Fruit fly (Drosophila melanogaster) whole organism, embryonic: Measurements from ENCODE around the gene CG16903.

Experiments used
- CG10209 ChIP-seq: fragments of 200-800 bp; sonication (Bioruptor generic); optimal IDR thresholded peaks from 3 replicates; lab custom pipeline; 2017; ENCODE audit warnings: missing biosample characterization, mild to moderate bottlenecking, missing genetic modification characterization, missing genetic modification reagents
- CG11398 ChIP-seq: fragments of 200-800 bp; sonication (Bioruptor generic); optimal IDR thresholded peaks from 2 replicates; lab custom pipeline; 2016; ENCODE audit warnings: missing biosample characterization, missing genetic modification characterization
- CG12769 ChIP-seq: fragments of 200-800 bp; sonication (Bioruptor generic); optimal IDR thresholded peaks from 2 replicates; lab custom pipeline; 2019; ENCODE audit warnings: missing biosample characterization, mild to moderate bottlenecking, missing genetic modification characterization, moderate library complexity
- CG14860 ChIP-seq: fragments of 200-800 bp; sonication (Bioruptor generic); IDR thresholded peaks from 3 replicates; pipeline ENCODE4 v1.3.6; 2022; ENCODE audit warnings: missing biosample characterization, missing genetic modification characterization; ENCODE audit not compliant: partially characterized antibody
- CG15269 ChIP-seq: fragments of 200-800 bp; sonication (Bioruptor generic); optimal IDR thresholded peaks from 2 replicates; lab custom pipeline; 2018; ENCODE audit warnings: missing biosample characterization, mild to moderate bottlenecking, missing genetic modification characterization, moderate library complexity
- CG30020 ChIP-seq: fragments of 200-800 bp; optimal IDR thresholded peaks from 2 replicates; lab custom pipeline; 2019; ENCODE audit warnings: missing biosample characterization, mild to moderate bottlenecking, missing genetic modification characterization, moderate library complexity
- CG33557 ChIP-seq: fragments of 200-800 bp; sonication (Bioruptor generic); optimal IDR thresholded peaks from 2 replicates; lab custom pipeline; 2019; ENCODE audit warnings: missing biosample characterization, mild to moderate bottlenecking, missing genetic modification characterization, moderate library complexity
- CG34376 ChIP-seq: fragments of 200-800 bp; sonication (Bioruptor generic); optimal IDR thresholded peaks from 2 replicates; lab custom pipeline; 2018; ENCODE audit warnings: missing biosample characterization, mild to moderate bottlenecking, missing genetic modification characterization
- CG6854 ChIP-seq: fragments of 200-800 bp; sonication (Bioruptor generic); optimal IDR thresholded peaks from 3 replicates; lab custom pipeline; 2017; ENCODE audit warnings: missing biosample characterization, mild to moderate bottlenecking, missing genetic modification characterization
- CG7372 ChIP-seq: fragments of 200-800 bp; sonication (Bioruptor generic); IDR thresholded peaks from 2 replicates; pipeline ENCODE4 v1.3.6; 2022; ENCODE audit warnings: missing biosample characterization, missing genetic modification characterization
- CrebB ChIP-seq: fragments of 200-800 bp; sonication (Bioruptor generic); optimal IDR thresholded peaks from 3 replicates; lab custom pipeline; 2018; ENCODE audit warnings: missing biosample characterization, mild to moderate bottlenecking, missing genetic modification characterization
- Dref ChIP-seq: fragments of 200-800 bp; sonication (Bioruptor generic); IDR thresholded peaks from 2 replicates; pipeline ENCODE4 v1.3.6; 2022; ENCODE audit warnings: missing biosample characterization, missing genetic modification characterization
- Ets65A ChIP-seq: fragments of 200-800 bp; sonication (Bioruptor generic); peaks from one replicate; lab custom pipeline; 2016; ENCODE audit warnings: missing biosample characterization, missing genetic modification characterization
- GATAe ChIP-seq: fragments of 200-800 bp; sonication (Bioruptor generic); conservative IDR thresholded peaks from 2 replicates; pipeline ENCODE4 v1.3.6; 2022; ENCODE audit warnings: missing biosample characterization, missing genetic modification characterization
- HHEX ChIP-seq: fragments of 200-800 bp; sonication (Bioruptor generic); optimal IDR thresholded peaks from 3 replicates; lab custom pipeline; 2017; ENCODE audit warnings: missing biosample characterization, mild to moderate bottlenecking, missing genetic modification characterization, missing genetic modification reagents
- Hr78 ChIP-seq, 2 experiments: fragments of 200-800 bp in 1 of 2; fragments of >200 bp in 1 of 2; sonication (Bioruptor generic) in 1 of 2; optimal IDR thresholded peaks; 2 replicates each; lab custom pipeline; 2017 to 2019; ENCODE audit warnings: missing biosample characterization in 2 of 2, missing genetic modification characterization in 2 of 2, mild to moderate bottlenecking in 1 of 2, moderate library complexity in 1 of 2
- Med ChIP-seq: fragments of 200-800 bp; sonication (Bioruptor generic); peaks from one replicate; lab custom pipeline; 2016; ENCODE audit warnings: missing biosample characterization, missing genetic modification characterization, mild to moderate bottlenecking, inconsistent platforms, moderate library complexity
- Pdp1 ChIP-seq, 2 experiments: fragments of 200-800 bp; sonication (Bioruptor generic); optimal IDR thresholded peaks; 3 replicates each; lab custom pipeline; 2016; ENCODE audit warnings: missing biosample characterization in 2 of 2, missing genetic modification characterization in 2 of 2, mild to moderate bottlenecking in 1 of 2, moderate library complexity in 1 of 2
- Scr ChIP-seq: fragments of 200-800 bp; sonication (Bioruptor generic); IDR thresholded peaks from 2 replicates; pipeline ENCODE4 v1.3.6; 2022; ENCODE audit warnings: missing biosample characterization, missing genetic modification characterization; ENCODE audit not compliant: partially characterized antibody
- Trl ChIP-seq, 3 experiments: fragments of >200 bp in 2 of 3; fragments of 200-800 bp in 1 of 3; sonication (Bioruptor generic) in 1 of 3; optimal IDR thresholded peaks; 2 replicates in 1 of 3; 3 replicates in 2 of 3; lab custom pipeline; 2016 to 2017; ENCODE audit warnings: missing biosample characterization in 1 of 3, missing genetic modification characterization in 1 of 3
- al ChIP-seq: fragments of 200-800 bp; sonication (Bioruptor generic); IDR thresholded peaks from 2 replicates; pipeline ENCODE4 v1.3.6; 2022; ENCODE audit warnings: missing biosample characterization, missing genetic modification characterization
- bigmax ChIP-seq: fragments of 200-800 bp; sonication (Bioruptor generic); optimal IDR thresholded peaks from 2 replicates; lab custom pipeline; 2018; ENCODE audit warnings: missing biosample characterization, mild to moderate bottlenecking, missing genetic modification characterization
- cg ChIP-seq: fragments of 200-800 bp; sonication (Bioruptor generic); optimal IDR thresholded peaks from 3 replicates; lab custom pipeline; 2019; ENCODE audit warnings: missing biosample characterization, mild to moderate bottlenecking, missing genetic modification characterization, moderate library complexity
- chinmo ChIP-seq: fragments of 200-800 bp; sonication (Bioruptor generic); IDR thresholded peaks from 4 replicates; pipeline ENCODE4 v1.3.6; 2022; ENCODE audit warnings: missing biosample characterization, missing genetic modification characterization; ENCODE audit not compliant: partially characterized antibody
- crol ChIP-seq: fragments of 200-800 bp; sonication (Bioruptor generic); IDR thresholded peaks from 2 replicates; pipeline ENCODE4 v1.3.6; 2022; ENCODE audit warnings: missing biosample characterization, missing genetic modification characterization
- cwo ChIP-seq: fragments of 200-800 bp; sonication (Bioruptor generic); optimal IDR thresholded peaks from 3 replicates; lab custom pipeline; 2017; ENCODE audit warnings: missing biosample characterization, missing genetic modification characterization, mild to moderate bottlenecking, moderate library complexity, missing genetic modification reagents
- exex ChIP-seq: fragments of 200-800 bp; sonication (Bioruptor generic); optimal IDR thresholded peaks from 4 replicates; lab custom pipeline; 2018; ENCODE audit warnings: missing biosample characterization, mild to moderate bottlenecking, missing genetic modification characterization, moderate library complexity
- ftz-f1 ChIP-seq: fragments of 200-800 bp; sonication (Bioruptor generic); optimal IDR thresholded peaks from 2 replicates; lab custom pipeline; 2016; ENCODE audit warnings: missing biosample characterization, missing genetic modification characterization
- mld ChIP-seq: fragments of 200-800 bp; sonication (Bioruptor generic); IDR thresholded peaks from 3 replicates; pipeline ENCODE4 v1.3.6; 2022; ENCODE audit warnings: missing biosample characterization, missing genetic modification characterization; ENCODE audit not compliant: partially characterized antibody
- nom ChIP-seq: fragments of 200-800 bp; sonication (Bioruptor generic); optimal IDR thresholded peaks from 2 replicates; lab custom pipeline; 2017; ENCODE audit warnings: missing biosample characterization, missing genetic modification characterization, mild to moderate bottlenecking, moderate library complexity, missing genetic modification reagents
- row ChIP-seq: fragments of 200-800 bp; sonication (Bioruptor generic); IDR thresholded peaks from 3 replicates; pipeline ENCODE4 v1.3.6; 2022; ENCODE audit warnings: missing biosample characterization, missing genetic modification characterization
- sc ChIP-seq, 3 experiments: fragments of >200 bp in 2 of 3; fragments of 200-800 bp in 1 of 3; sonication (Bioruptor generic) in 1 of 3; optimal IDR thresholded peaks; 2 replicates in 2 of 3; 3 replicates in 1 of 3; lab custom pipeline; 2017; ENCODE audit warnings: mild to moderate bottlenecking in 1 of 3, missing biosample characterization in 1 of 3, missing genetic modification characterization in 1 of 3, missing genetic modification reagents in 1 of 3
- sens ChIP-seq: fragments of 200-800 bp; sonication (Bioruptor generic); peaks from one replicate; lab custom pipeline; 2016; ENCODE audit warnings: missing biosample characterization, missing genetic modification characterization
- sens-2 ChIP-seq: fragments of 200-800 bp; sonication (Bioruptor generic); IDR thresholded peaks from 2 replicates; pipeline ENCODE4 v1.3.6; 2022; ENCODE audit warnings: missing biosample characterization, missing genetic modification characterization
- sug ChIP-seq: fragments of 200-800 bp; optimal IDR thresholded peaks from 2 replicates; lab custom pipeline; 2019; ENCODE audit warnings: missing biosample characterization, mild to moderate bottlenecking, missing genetic modification characterization, moderate library complexity
- z ChIP-seq: fragments of 200-800 bp; sonication (Bioruptor generic); IDR thresholded peaks from 3 replicates; pipeline ENCODE4 v1.3.6; 2022; ENCODE audit warnings: missing biosample characterization, missing genetic modification characterization

The CG16903 gene

dm6 chrX:2050070-2050899 is 29.9 kb downstream of the CG16903 start, which contains the start of gene moody (continued):
- peak; percentile 97 for TF ChIP-seq CG10209 (GFP tag; lab: Kevin White, UChicago)
- peak; percentile 97 for TF ChIP-seq CG15269 (tag; lab: Kevin White, UChicago)
- TF ChIP-seq, all 482 proteins: peak for 448

dm6 chrX:2048778-2049686 is 31.2 kb downstream of the CG16903 start:
- TF ChIP-seq al (GFP tag; lab: Robert Waterston, UW), result no peak
- peak; percentile 6; the same call in 1 of the 3 replicates for TF ChIP-seq row (GFP tag; lab: Robert Waterston, UW)
- TF ChIP-seq sug (tag; lab: Kevin White, UChicago), result peak; percentile 64
- no peak for TF ChIP-seq CG33557 (GFP tag; lab: Kevin White, UChicago)
- peak; percentile 80 for TF ChIP-seq exex (tag; lab: Kevin White, UChicago)
- TF ChIP-seq cwo (GFP tag; lab: Kevin White, UChicago), result peak; percentile 37
- peak; percentile 22 for TF ChIP-seq CG12769
- TF ChIP-seq mld (GFP tag; lab: Robert Waterston, UW), result no peak
- TF ChIP-seq sc (optimal IDR thresholded peaks at IDR 0.05; lab: Kevin White, UChicago), result no peak
- no peak for TF ChIP-seq sc (GFP tag; optimal IDR thresholded peaks at IDR 0.05; lab: Kevin White, UChicago)
- TF ChIP-seq cg, result peak; percentile 32
- TF ChIP-seq Hr78 (GFP tag; optimal IDR thresholded peaks at IDR 0.05; lab: Kevin White, UChicago), result peak in 1 of 2 experiments; percentile 97
- 0 out of 2 replicates have a peak, but pooled peaks have one; percentile 12 for TF ChIP-seq sens-2
- TF ChIP-seq CG30020 (tag; lab: Kevin White, UChicago), result no peak
- peak; percentile 71 for TF ChIP-seq sens (GFP tag; lab: Kevin White, UChicago)
- TF ChIP-seq CG34376 (GFP tag; lab: Kevin White, UChicago), result peak; percentile 11
- no peak for TF ChIP-seq CG11398 (GFP tag; lab: Kevin White, UChicago)
- TF ChIP-seq z (GFP tag; lab: Robert Waterston, UW), result peak; percentile 92
- no peak for TF ChIP-seq CrebB (tag; lab: Kevin White, UChicago)
- peak; percentile 30 for TF ChIP-seq Med
- peak in 1 of 2 experiments; percentile 67 for TF ChIP-seq Pdp1 (GFP tag; optimal IDR thresholded peaks at IDR 0.05; lab: Kevin White, UChicago)
- TF ChIP-seq Scr (GFP tag; lab: Robert Waterston, UW), result 0 out of 2 replicates have a peak, but pooled peaks have one; percentile 7
- TF ChIP-seq nom (GFP tag; lab: Kevin White, UChicago), result peak; percentile 4
- peak; percentile 69 for TF ChIP-seq CG7372 (GFP tag; lab: Robert Waterston, UW)
- TF ChIP-seq crol (GFP tag; lab: Robert Waterston, UW), result peak; percentile 85
- TF ChIP-seq Dref, result 0 out of 2 replicates have a peak, but pooled peaks have one; percentile 10
- peak; percentile 76 for TF ChIP-seq Ets65A (GFP tag; lab: Kevin White, UChicago)
- TF ChIP-seq ftz-f1 (GFP tag; lab: Kevin White, UChicago), result peak; percentile 72
- TF ChIP-seq chinmo (GFP tag; lab: Robert Waterston, UW), result 0 out of 4 replicates have a peak, but pooled peaks have one; percentile 31
- TF ChIP-seq CG6854 (GFP tag; lab: Kevin White, UChicago), result no peak
- no peak for TF ChIP-seq CG14860 (GFP tag; lab: Robert Waterston, UW)
- TF ChIP-seq bigmax, result no peak
- TF ChIP-seq HHEX, result peak; percentile 2
- TF ChIP-seq GATAe, result 0 out of 2 replicates have a peak, but pooled peaks have one; percentile 25
- peak; percentile 50 for TF ChIP-seq Trl (optimal IDR thresholded peaks at IDR 0.05; lab: Kevin White, UChicago)
- no peak for TF ChIP-seq Trl (GFP tag; optimal IDR thresholded peaks at IDR 0.05; lab: Kevin White, UChicago)
